Fruit fly (Drosophila melanogaster): ENCODE results near the gene cd.
A peak's percentile ranks its signal among the peaks of the same experiment; 100 is the strongest.

dm6 chr3R:22686336-22686874 is 8.4 kb upstream of the cd start, which contains the start of the genes Gclm and CG17625:
- peak in 1 of 2 experiments; percentile 55 for TF ChIP-seq foxo (GFP tag; optimal IDR thresholded peaks at IDR 0.05)
- TF ChIP-seq usp (GFP tag; optimal IDR thresholded peaks at IDR 0.05) = no peak
- no peak for TF ChIP-seq jim (GFP tag; optimal IDR thresholded peaks at IDR 0.05)
- TF ChIP-seq Abd-B (GFP tag; optimal IDR thresholded peaks at IDR 0.05) = no peak
- peak; percentile 34 for TF ChIP-seq dsf (GFP tag; optimal IDR thresholded peaks at IDR 0.05; ENCODE audit: borderline replicate concordance)
